Fruit fly (Drosophila melanogaster) whole organism, embryonic: ENCODE data around the gene CG6067.

Source experiments
- ATbp ChIP-seq: fragments of 200-800 bp; sonication (Bioruptor generic); optimal IDR thresholded peaks from 2 replicates; lab custom pipeline; 2017; ENCODE audit warnings: missing biosample characterization, mild to moderate bottlenecking, missing genetic modification characterization, missing genetic modification reagents
- Abd-B ChIP-seq: fragments of 200-800 bp; sonication (Bioruptor generic); optimal IDR thresholded peaks from 2 replicates; lab custom pipeline; 2018; ENCODE audit warnings: missing biosample characterization, mild to moderate bottlenecking, missing genetic modification characterization, moderate library complexity
- Aef1 ChIP-seq: fragments of 200-800 bp; sonication (Bioruptor generic); IDR thresholded peaks from 3 replicates; pipeline ENCODE4 v1.3.6; 2022; ENCODE audit warnings: missing biosample characterization, missing genetic modification characterization
- Awh ChIP-seq: fragments of 200-800 bp; sonication (Bioruptor generic); IDR thresholded peaks from 2 replicates; pipeline ENCODE4, ENCODE4 v1.3.6; 2022; ENCODE audit warnings: missing biosample characterization, missing genetic modification characterization
- Bteb2 ChIP-seq: fragments of 200-800 bp; sonication (Bioruptor generic); optimal IDR thresholded peaks from 2 replicates; lab custom pipeline; 2016; ENCODE audit warnings: missing biosample characterization, missing genetic modification characterization
- CG11504 ChIP-seq: fragments of 200-800 bp; sonication (Bioruptor generic); optimal IDR thresholded peaks from 3 replicates; lab custom pipeline; 2019; ENCODE audit warnings: missing biosample characterization, mild to moderate bottlenecking, missing genetic modification characterization, moderate library complexity
- CG12219 ChIP-seq: fragments of 200-800 bp; sonication (Bioruptor generic); optimal IDR thresholded peaks from 3 replicates; lab custom pipeline; 2018; ENCODE audit warnings: missing biosample characterization, mild to moderate bottlenecking, missing genetic modification characterization
- CG15269 ChIP-seq: fragments of 200-800 bp; sonication (Bioruptor generic); optimal IDR thresholded peaks from 2 replicates; lab custom pipeline; 2018; ENCODE audit warnings: missing biosample characterization, mild to moderate bottlenecking, missing genetic modification characterization, moderate library complexity
- CG16813 ChIP-seq: fragments of 200-800 bp; sonication (Bioruptor generic); IDR thresholded peaks from 3 replicates; pipeline ENCODE4 v1.3.6; 2022; ENCODE audit warnings: missing biosample characterization, missing genetic modification characterization; ENCODE audit not compliant: partially characterized antibody
- CG2678 ChIP-seq: fragments of 200-800 bp; sonication (Bioruptor generic); optimal IDR thresholded peaks from 3 replicates; lab custom pipeline; 2019; ENCODE audit warnings: missing biosample characterization, mild to moderate bottlenecking, missing genetic modification characterization, moderate library complexity
- CG5953 ChIP-seq: fragments of 200-800 bp; sonication (Bioruptor generic); IDR thresholded peaks from 2 replicates; pipeline ENCODE4 v1.3.6; 2022; ENCODE audit warnings: missing biosample characterization, missing genetic modification characterization
- CG6765 ChIP-seq: fragments of 200-800 bp; sonication (Bioruptor generic); optimal IDR thresholded peaks from 3 replicates; lab custom pipeline; 2017; ENCODE audit warnings: missing biosample characterization, mild to moderate bottlenecking, missing genetic modification characterization
- CG6854 ChIP-seq: fragments of 200-800 bp; sonication (Bioruptor generic); optimal IDR thresholded peaks from 3 replicates; lab custom pipeline; 2017; ENCODE audit warnings: missing biosample characterization, mild to moderate bottlenecking, missing genetic modification characterization
- CG8290 ChIP-seq, 3 experiments: fragments of 200-800 bp; sonication (Bioruptor generic); optimal IDR thresholded peaks; 2 replicates each; lab custom pipeline; 2016 to 2019; ENCODE audit warnings: missing biosample characterization in 3 of 3, missing genetic modification characterization in 3 of 3, mild to moderate bottlenecking in 2 of 3, moderate library complexity in 1 of 3
- Dbx ChIP-seq: fragments of 200-800 bp; sonication (Bioruptor generic); IDR thresholded peaks from 3 replicates; pipeline ENCODE4 v1.3.6; 2022; ENCODE audit warnings: missing biosample characterization, missing genetic modification characterization
- Deaf1 ChIP-seq: fragments of 200-800 bp; optimal IDR thresholded peaks from 3 replicates; lab custom pipeline; 2019; ENCODE audit warnings: missing biosample characterization, mild to moderate bottlenecking, missing genetic modification characterization, moderate library complexity
- Dref ChIP-seq: fragments of 200-800 bp; sonication (Bioruptor generic); IDR thresholded peaks from 2 replicates; pipeline ENCODE4 v1.3.6; 2022; ENCODE audit warnings: missing biosample characterization, missing genetic modification characterization
- Eip74EF ChIP-seq, 2 experiments: fragments of 200-800 bp in 1 of 2; fragments of >200 bp in 1 of 2; sonication (Bioruptor generic) in 1 of 2; optimal IDR thresholded peaks; 2 replicates each; lab custom pipeline; 2017 to 2019; ENCODE audit warnings: missing biosample characterization in 2 of 2, missing genetic modification characterization in 2 of 2, mild to moderate bottlenecking in 1 of 2, moderate library complexity in 1 of 2
- Ets65A ChIP-seq: fragments of 200-800 bp; sonication (Bioruptor generic); peaks from one replicate; lab custom pipeline; 2016; ENCODE audit warnings: missing biosample characterization, missing genetic modification characterization
- HLHmδ ChIP-seq: fragments of 200-800 bp; sonication (Bioruptor generic); optimal IDR thresholded peaks from 2 replicates; lab custom pipeline; 2018; ENCODE audit warnings: missing biosample characterization, mild to moderate bottlenecking, missing genetic modification characterization, moderate library complexity
- HmgD ChIP-seq: fragments of 200-800 bp; sonication (Bioruptor generic); optimal IDR thresholded peaks from 3 replicates; lab custom pipeline; 2016; ENCODE audit warnings: missing biosample characterization, missing genetic modification characterization
- Hmr ChIP-seq: fragments of 200-800 bp; sonication (Bioruptor generic); optimal IDR thresholded peaks from 3 replicates; lab custom pipeline; 2017; ENCODE audit warnings: mild to moderate bottlenecking, missing biosample characterization, missing genetic modification reagents, missing genetic modification characterization
- MTF-1 ChIP-seq: fragments of 200-800 bp; sonication (Bioruptor generic); optimal IDR thresholded peaks from 2 replicates; lab custom pipeline; 2018; ENCODE audit warnings: missing biosample characterization, mild to moderate bottlenecking, missing genetic modification characterization, borderline replicate concordance
- Max ChIP-seq: fragments of 200-800 bp; sonication (Bioruptor generic); optimal IDR thresholded peaks from 2 replicates; lab custom pipeline; 2016; ENCODE audit warnings: missing biosample characterization, mild to moderate bottlenecking, missing genetic modification characterization
- NC2β ChIP-seq: fragments of 200-800 bp; sonication (Bioruptor generic); optimal IDR thresholded peaks from 2 replicates; lab custom pipeline; 2016; ENCODE audit warnings: missing biosample characterization, missing genetic modification characterization
- PHDP ChIP-seq: fragments of 200-800 bp; sonication (Bioruptor generic); optimal IDR thresholded peaks from 3 replicates; lab custom pipeline; 2018; ENCODE audit warnings: missing biosample characterization, mild to moderate bottlenecking, missing genetic modification characterization, moderate library complexity
- Pdp1 ChIP-seq, 2 experiments: fragments of 200-800 bp; sonication (Bioruptor generic); optimal IDR thresholded peaks; 3 replicates each; lab custom pipeline; 2016; ENCODE audit warnings: missing biosample characterization in 2 of 2, missing genetic modification characterization in 2 of 2, mild to moderate bottlenecking in 1 of 2, moderate library complexity in 1 of 2
- Six4 ChIP-seq: fragments of 200-800 bp; sonication (Bioruptor generic); optimal IDR thresholded peaks from 2 replicates; lab custom pipeline; 2016; ENCODE audit warnings: missing biosample characterization, missing genetic modification characterization
- ap ChIP-seq: fragments of 200-800 bp; sonication (Bioruptor generic); IDR thresholded peaks from 2 replicates; pipeline ENCODE4 v1.3.6; 2022; ENCODE audit warnings: missing biosample characterization, missing genetic modification characterization
- bbx ChIP-seq: fragments of 200-800 bp; sonication (Bioruptor generic); IDR thresholded peaks from 2 replicates; pipeline ENCODE4 v1.3.6; 2022; ENCODE audit warnings: missing biosample characterization, missing genetic modification characterization; ENCODE audit not compliant: partially characterized antibody
- bowl ChIP-seq: fragments of 200-800 bp; sonication (Bioruptor generic); IDR thresholded peaks from 2 replicates; pipeline ENCODE4 v1.3.6; 2022; ENCODE audit warnings: missing biosample characterization, missing genetic modification characterization
- dmrt99B ChIP-seq: fragments of 200-800 bp; sonication (Bioruptor generic); optimal IDR thresholded peaks from 2 replicates; lab custom pipeline; 2018; ENCODE audit warnings: missing biosample characterization, mild to moderate bottlenecking, missing genetic modification characterization, moderate library complexity
- en ChIP-seq: fragments of 200-800 bp; sonication (Bioruptor generic); optimal IDR thresholded peaks from 2 replicates; lab custom pipeline; 2016; ENCODE audit warnings: missing biosample characterization, missing genetic modification characterization
- esg ChIP-seq: fragments of 200-800 bp; sonication (Bioruptor generic); conservative IDR thresholded peaks from 2 replicates; pipeline ENCODE4 v1.3.6; 2022; ENCODE audit warnings: missing biosample characterization, missing genetic modification characterization
- exex ChIP-seq: fragments of 200-800 bp; sonication (Bioruptor generic); optimal IDR thresholded peaks from 4 replicates; lab custom pipeline; 2018; ENCODE audit warnings: missing biosample characterization, mild to moderate bottlenecking, missing genetic modification characterization, moderate library complexity
- fru ChIP-seq: fragments of >200 bp; optimal IDR thresholded peaks from 2 replicates; lab custom pipeline; 2017
- ftz-f1 ChIP-seq: fragments of 200-800 bp; sonication (Bioruptor generic); optimal IDR thresholded peaks from 2 replicates; lab custom pipeline; 2016; ENCODE audit warnings: missing biosample characterization, missing genetic modification characterization
- gt ChIP-seq: fragments of 200-800 bp; sonication (Bioruptor generic); IDR thresholded peaks from 2 replicates; pipeline ENCODE4 v1.3.6; 2022; ENCODE audit warnings: missing biosample characterization, missing genetic modification characterization
- hb ChIP-seq: fragments of 200-800 bp; sonication (Bioruptor generic); IDR thresholded peaks from 3 replicates; pipeline ENCODE4 v1.3.6; 2022; ENCODE audit warnings: missing biosample characterization, missing genetic modification characterization; ENCODE audit not compliant: partially characterized antibody
- her ChIP-seq: fragments of 200-800 bp; sonication (Bioruptor generic); optimal IDR thresholded peaks from 2 replicates; lab custom pipeline; 2016; ENCODE audit warnings: missing biosample characterization, missing genetic modification characterization
- inv ChIP-seq: fragments of 200-800 bp; sonication (Bioruptor generic); IDR thresholded peaks from 2 replicates; pipeline ENCODE4 v1.3.6; 2022; ENCODE audit warnings: missing biosample characterization, missing genetic modification characterization; ENCODE audit not compliant: partially characterized antibody
- lilli ChIP-seq: fragments of 200-800 bp; sonication (Bioruptor generic); optimal IDR thresholded peaks from 3 replicates; lab custom pipeline; 2016; ENCODE audit warnings: missing biosample characterization, missing genetic modification characterization
- lola ChIP-seq, 3 experiments: fragments of >200 bp in 2 of 3; fragments of 200-800 bp in 1 of 3; sonication (Bioruptor generic) in 1 of 3; optimal IDR thresholded peaks; 2 replicates each; lab custom pipeline; 2017 to 2019; ENCODE audit warnings: missing biosample characterization in 3 of 3, missing genetic modification characterization in 3 of 3, mild to moderate bottlenecking in 1 of 3, moderate library complexity in 1 of 3
- oc ChIP-seq: fragments of 200-800 bp; sonication (Bioruptor generic); optimal IDR thresholded peaks from 2 replicates; lab custom pipeline; 2018; ENCODE audit warnings: missing biosample characterization, mild to moderate bottlenecking, missing genetic modification characterization, moderate library complexity
- pan ChIP-seq, 4 experiments: fragments of >200 bp in 3 of 4; fragments of 200-800 bp in 1 of 4; sonication (Bioruptor generic) in 1 of 4; optimal IDR thresholded peaks in 3 of 4; IDR thresholded peaks in 1 of 4; 2 replicates each; pipeline versions ENCODE4 v1.3.6 to Lab custom; 2017 to 2022; ENCODE audit warnings: missing biosample characterization in 2 of 4, missing genetic modification characterization in 2 of 4, mixed read lengths in 1 of 4
- sr ChIP-seq: fragments of 200-800 bp; sonication (Bioruptor generic); IDR thresholded peaks from 3 replicates; pipeline ENCODE4 v1.3.6; 2022; ENCODE audit warnings: missing biosample characterization, missing genetic modification characterization
- unc-4 ChIP-seq: fragments of 200-800 bp; sonication (Bioruptor generic); IDR thresholded peaks from 2 replicates; pipeline ENCODE4 v1.3.6; 2022; ENCODE audit warnings: missing biosample characterization, missing genetic modification characterization; ENCODE audit not compliant: partially characterized antibody
- unpg ChIP-seq: fragments of 200-800 bp; sonication (Bioruptor generic); optimal IDR thresholded peaks from 3 replicates; lab custom pipeline; 2018; ENCODE audit warnings: missing biosample characterization, mild to moderate bottlenecking, missing genetic modification characterization, moderate library complexity
- wdn ChIP-seq: fragments of 200-800 bp; sonication (Bioruptor generic); IDR thresholded peaks from 2 replicates; pipeline ENCODE4 v1.3.6; 2022; ENCODE audit warnings: missing biosample characterization, missing genetic modification characterization
- zen ChIP-seq: fragments of 200-800 bp; sonication (Bioruptor generic); optimal IDR thresholded peaks from 3 replicates; lab custom pipeline; 2018; ENCODE audit warnings: missing biosample characterization, mild to moderate bottlenecking, missing genetic modification characterization, moderate library complexity

CG6067 gene

DNA sequence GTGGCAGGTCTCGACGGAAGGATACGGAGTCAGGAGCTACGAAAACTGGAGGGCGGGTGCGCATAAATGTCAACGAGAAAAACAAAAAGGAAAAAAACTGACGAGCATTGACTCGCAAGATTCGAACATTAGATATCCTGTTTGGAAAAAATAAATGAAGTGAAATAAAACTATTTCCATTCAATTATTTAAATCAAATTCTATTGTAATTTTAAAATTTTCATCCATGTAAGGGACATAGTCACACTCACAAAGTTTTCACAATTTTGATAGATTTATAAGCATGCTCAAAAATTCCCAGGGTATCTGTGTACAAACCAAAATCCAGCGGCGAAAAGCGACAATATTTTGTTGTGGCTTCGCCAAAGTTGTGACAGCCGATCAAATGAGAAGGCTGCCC, 40.5 kb downstream of the CG6067 start (continued):
- no peak for TF ChIP-seq CG16813
- TF ChIP-seq CG11504 (tag; lab: Kevin White, UChicago), result peak; percentile 52
- no peak for TF ChIP-seq Six4 (GFP tag; lab: Kevin White, UChicago)
- TF ChIP-seq HLHmδ (GFP tag; lab: Kevin White, UChicago), result no peak
- TF ChIP-seq Dbx (GFP tag; lab: Robert Waterston, UW), result no peak
- no peak for TF ChIP-seq NC2β (GFP tag; lab: Kevin White, UChicago)
- no peak for TF ChIP-seq Abd-B (GFP tag; lab: Kevin White, UChicago)
- TF ChIP-seq hb (GFP tag; lab: Robert Waterston, UW), result no peak
- TF ChIP-seq CG2678 (tag; lab: Kevin White, UChicago), result peak; percentile 26
- peak in 1 of 3 experiments; percentile 27 for TF ChIP-seq lola (GFP tag; optimal IDR thresholded peaks at IDR 0.05; lab: Kevin White, UChicago)
- TF ChIP-seq bowl, result no peak
- TF ChIP-seq lilli (GFP tag; lab: Kevin White, UChicago), result no peak
- TF ChIP-seq Bteb2 (GFP tag; lab: Kevin White, UChicago), result no peak
- no peak for TF ChIP-seq her (GFP tag; lab: Kevin White, UChicago)
- peak; percentile 34 for TF ChIP-seq dmrt99B (tag; lab: Kevin White, UChicago)
- no peak for TF ChIP-seq HmgD (GFP tag; lab: Kevin White, UChicago)
- no peak for TF ChIP-seq unc-4
- no peak for TF ChIP-seq Deaf1
- TF ChIP-seq CG6854 (GFP tag; lab: Kevin White, UChicago), result no peak
- no peak for TF ChIP-seq Ets65A (GFP tag; lab: Kevin White, UChicago)
- peak; percentile 38 for TF ChIP-seq unpg (GFP tag; lab: Kevin White, UChicago)
- no peak for TF ChIP-seq pan (optimal IDR thresholded peaks at IDR 0.05; lab: Kevin White, UChicago)
- TF ChIP-seq pan (GFP tag; optimal IDR thresholded peaks at IDR 0.05 in 1 of 2, IDR thresholded peaks at IDR 0.05 in 1 of 2), result no peak
- TF ChIP-seq exex (tag; lab: Kevin White, UChicago), result no peak
- no peak for TF ChIP-seq Eip74EF (GFP tag; optimal IDR thresholded peaks at IDR 0.05; lab: Kevin White, UChicago)
- TF ChIP-seq sr (GFP tag; lab: Robert Waterston, UW), result no peak
- TF ChIP-seq zen (tag; lab: Kevin White, UChicago), result no peak
- TF ChIP-seq esg (GFP tag; lab: Robert Waterston, UW), result no peak
- no peak for TF ChIP-seq Aef1
- no peak for TF ChIP-seq MTF-1 (GFP tag; lab: Kevin White, UChicago)
- TF ChIP-seq PHDP (tag; lab: Kevin White, UChicago), result no peak
- no peak for TF ChIP-seq Hmr (GFP tag; lab: Kevin White, UChicago)
- no peak for TF ChIP-seq Max (GFP tag; lab: Kevin White, UChicago)
- no peak for TF ChIP-seq en
- TF ChIP-seq CG12219 (GFP tag; lab: Kevin White, UChicago), result no peak
- no peak for TF ChIP-seq Awh
- TF ChIP-seq gt, result no peak
- TF ChIP-seq oc (tag; lab: Kevin White, UChicago), result no peak
- TF ChIP-seq ap, result no peak
- no peak for TF ChIP-seq ftz-f1 (GFP tag; lab: Kevin White, UChicago)
- no peak for TF ChIP-seq CG15269
- TF ChIP-seq inv (GFP tag; lab: Robert Waterston, UW), result no peak
- TF ChIP-seq Dref (GFP tag; lab: Robert Waterston, UW), result no peak
- TF ChIP-seq CG8290 (GFP tag; optimal IDR thresholded peaks at IDR 0.05; lab: Kevin White, UChicago), result no peak
- no peak for TF ChIP-seq CG8290 (tag; optimal IDR thresholded peaks at IDR 0.05; lab: Kevin White, UChicago)
- no peak for TF ChIP-seq fru
- no peak for TF ChIP-seq Pdp1 (GFP tag; optimal IDR thresholded peaks at IDR 0.05; lab: Kevin White, UChicago)
- no peak for TF ChIP-seq bbx (GFP tag; lab: Robert Waterston, UW)
- no peak for TF ChIP-seq CG6765
- no peak for TF ChIP-seq wdn (GFP tag; lab: Robert Waterston, UW)
- TF ChIP-seq ATbp, result no peak
- TF ChIP-seq CG5953 (GFP tag; lab: Robert Waterston, UW), result no peak
